Fruit fly (Drosophila melanogaster): ENCODE results near the gene CG12692.

Gene CG12692

DNA sequence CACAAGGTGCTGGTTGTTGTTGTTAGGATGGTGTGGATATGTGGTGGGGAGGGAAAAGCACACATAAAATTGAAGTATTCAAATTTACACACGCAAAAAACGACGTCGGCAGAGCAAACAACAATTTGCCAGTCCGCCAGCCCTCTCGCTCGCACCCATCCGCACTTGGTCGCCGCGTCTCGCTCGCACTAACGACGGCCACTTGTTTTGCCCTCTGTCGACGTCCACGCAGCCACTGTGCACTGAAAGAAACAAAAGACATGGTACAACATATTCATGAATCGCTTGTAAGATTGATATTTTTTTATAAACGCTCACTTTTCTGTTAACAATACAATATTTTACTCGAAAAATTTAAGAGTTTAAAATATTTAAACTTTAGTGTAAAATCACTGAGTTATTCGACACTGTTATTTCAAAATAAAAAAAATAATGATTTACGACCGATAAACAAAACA, 21.8 kb upstream of the CG12692 start (continued):
- TF ChIP-seq Atf-2 (GFP tag; optimal IDR thresholded peaks at IDR 0.05) (peak; percentile 9), CG31365 (tag; optimal IDR thresholded peaks at IDR 0.05) (no peak), nau (GFP tag; optimal IDR thresholded peaks at IDR 0.05) (peak; percentile 24), pnt (GFP tag; optimal IDR thresholded peaks at IDR 0.05) (no peak), CG11456 (GFP tag; IDR thresholded peaks at IDR 0.05) (peak; percentile 65), CG17385 (GFP tag; optimal IDR thresholded peaks at IDR 0.05) (peak; percentile 51), CG15011 (GFP tag; optimal IDR thresholded peaks at IDR 0.05) (peak; percentile 12), jumu (GFP tag; optimal IDR thresholded peaks at IDR 0.05) (peak; percentile 41), insv (GFP tag; optimal IDR thresholded peaks at IDR 0.05) (no peak), tx (GFP tag; optimal IDR thresholded peaks at IDR 0.05) (peak; percentile 21), CG14441 (GFP tag; IDR thresholded peaks at IDR 0.05) (peak; percentile 49; the same call in 1 of the 2 replicates), CG7839 (tag; optimal IDR thresholded peaks at IDR 0.05) (peak; percentile 75), sug (tag; optimal IDR thresholded peaks at IDR 0.05) (peak; percentile 43), onecut (GFP tag; IDR thresholded peaks at IDR 0.05) (peak; percentile 16; the same call in 1 of the 2 replicates), CG11560 (tag; IDR thresholded peaks at IDR 0.05) (0 out of 3 replicates have a peak, but pooled peaks have one; percentile 38), dimm (GFP tag; IDR thresholded peaks at IDR 0.05) (0 out of 2 replicates have a peak, but pooled peaks have one; percentile 8), BtbVII (GFP tag; optimal IDR thresholded peaks at IDR 0.05) (no peak), Max (GFP tag; optimal IDR thresholded peaks at IDR 0.05) (peak; percentile 16), trh (GFP tag; optimal IDR thresholded peaks at IDR 0.05) (no peak), Dad (GFP tag; optimal IDR thresholded peaks at IDR 0.05) (peak; percentile 12), crol (GFP tag; IDR thresholded peaks at IDR 0.05) (no peak), Hr3 (GFP tag; optimal IDR thresholded peaks at IDR 0.05) (peak; percentile 47), CG42726 (GFP tag; IDR thresholded peaks at IDR 0.05; ENCODE audit: partially characterized antibody) (no peak), B-H1 (GFP tag; IDR thresholded peaks at IDR 0.05) (peak; percentile 27; the same call in 2 of the 3 replicates), H15 (GFP tag; IDR thresholded peaks at IDR 0.05) (no peak), grau (tag; optimal IDR thresholded peaks at IDR 0.05) (peak; percentile 78), Tbp (GFP tag; optimal IDR thresholded peaks at IDR 0.05) (no peak), CG9932 (GFP tag; IDR thresholded peaks at IDR 0.05) (peak; percentile 65), CG18011 (GFP tag; optimal IDR thresholded peaks at IDR 0.05) (peak; percentile 27), mam (GFP tag; optimal IDR thresholded peaks at IDR 0.05) (peak; percentile 63), Lim3 (GFP tag; IDR thresholded peaks at IDR 0.05) (no peak), CG3838 (GFP tag; optimal IDR thresholded peaks at IDR 0.05) (no peak), ase (GFP tag; IDR thresholded peaks at IDR 0.05) (0 out of 3 replicates have a peak, but pooled peaks have one; percentile 15), Sox100B (GFP tag; optimal IDR thresholded peaks at IDR 0.05) (peak; percentile 59), peb (GFP tag; IDR thresholded peaks at IDR 0.05) (no peak), Fer1 (GFP tag; optimal IDR thresholded peaks at IDR 0.05) (peak; percentile 60), HLH4C (GFP tag; IDR thresholded peaks at IDR 0.05; ENCODE audit: partially characterized antibody) (no peak), sisA (GFP tag; IDR thresholded peaks at IDR 0.05) (peak; percentile 54), emc (GFP tag; optimal IDR thresholded peaks at IDR 0.05) (peak; percentile 49), CG15601 (tag; optimal IDR thresholded peaks at IDR 0.05) (no peak), twi (tag; optimal IDR thresholded peaks at IDR 0.05) (no peak), CG6765 (GFP tag; optimal IDR thresholded peaks at IDR 0.05) (peak; percentile 50), hth (optimal IDR thresholded peaks at IDR 0.05) (no peak), CG17829 (tag; optimal IDR thresholded peaks at IDR 0.05) (peak; percentile 28), NC2β (GFP tag; optimal IDR thresholded peaks at IDR 0.05) (no peak), ttk (GFP tag; IDR thresholded peaks at IDR 0.05) (peak; percentile 31; the same call in 1 of the 2 replicates), CG16863 (GFP tag; optimal IDR thresholded peaks at IDR 0.05) (peak; percentile 49), CG9609 (GFP tag; optimal IDR thresholded peaks at IDR 0.05) (peak; percentile 58), Camta (GFP tag; optimal IDR thresholded peaks at IDR 0.05) (peak; percentile 19), nom (GFP tag; optimal IDR thresholded peaks at IDR 0.05) (no peak), abd-A (tag; optimal IDR thresholded peaks at IDR 0.05) (peak; percentile 52), scrt (GFP tag; optimal IDR thresholded peaks at IDR 0.05) (peak; percentile 43)
